Fruit fly (Drosophila melanogaster) Kc167 (cell line): ENCODE data around the gene Tk.

Experiments
- insv ChIP-seq: fragments of >200 bp; optimal IDR thresholded peaks from 3 replicates; lab custom pipeline; 2018; ENCODE audit warnings: missing external identifiers
- psq ChIP-seq: fragments of >200 bp; optimal IDR thresholded peaks from 2 replicates; lab custom pipeline; 2017; ENCODE audit warnings: missing external identifiers
- ttk ChIP-seq: sonication (Bioruptor generic); optimal IDR thresholded peaks from 2 replicates; lab custom pipeline; 2017; ENCODE audit warnings: missing external identifiers

DNA sequence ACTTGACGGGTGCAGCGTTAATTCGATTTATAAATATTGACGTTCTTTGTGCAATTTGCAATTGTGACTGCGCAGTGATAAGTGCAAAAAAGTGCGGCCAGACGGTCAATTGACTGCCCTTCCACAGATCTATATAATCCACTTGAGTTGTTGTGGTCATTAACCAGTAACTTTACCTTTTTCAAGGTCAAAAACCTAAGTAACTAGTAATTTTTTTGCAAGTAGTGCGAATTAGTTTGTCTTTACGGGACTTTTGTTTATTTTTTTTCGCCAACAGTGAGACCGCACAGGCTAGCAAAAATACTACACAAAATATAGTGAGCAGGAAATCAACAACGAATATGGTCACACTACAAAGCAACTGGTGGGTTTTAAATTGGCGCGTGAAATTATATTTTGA is 30.6 kb downstream of the Tk start, which contains the start of gene Tango9:
- TF ChIP-seq psq (lab: Kevin White, UChicago) (no peak), insv (lab: Kevin White, UChicago) (no peak), ttk (no peak)
